Fruit fly (Drosophila melanogaster) whole organism, pupa: ENCODE results near the gene Dhod.
A peak's percentile ranks its signal among the peaks of the same experiment; 100 is the strongest.

Source experiments
- CG10348 ChIP-seq: fragments of 200-800 bp; sonication (Bioruptor generic); IDR thresholded peaks from 2 replicates; pipeline ENCODE4 v1.3.6; 2022; ENCODE audit warnings: missing biosample characterization, missing genetic modification characterization
- CG12605 ChIP-seq: fragments of 200-800 bp; sonication (Bioruptor generic); IDR thresholded peaks from 2 replicates; pipeline ENCODE4 v1.3.6; 2022; ENCODE audit warnings: missing biosample characterization, missing genetic modification characterization
- CG13204 ChIP-seq: fragments of 200-800 bp; sonication (Bioruptor generic); optimal IDR thresholded peaks from 2 replicates; lab custom pipeline; 2018; ENCODE audit warnings: missing biosample characterization, mild to moderate bottlenecking, missing genetic modification characterization, moderate library complexity
- CG15710 ChIP-seq: fragments of 200-800 bp; sonication (Bioruptor generic); optimal IDR thresholded peaks from 2 replicates; lab custom pipeline; 2018; ENCODE audit warnings: missing biosample characterization, mild to moderate bottlenecking, missing genetic modification characterization, moderate library complexity
- CG34367 ChIP-seq: fragments of 200-800 bp; sonication (Bioruptor generic); optimal IDR thresholded peaks from 2 replicates; lab custom pipeline; 2018; ENCODE audit warnings: missing biosample characterization, mild to moderate bottlenecking, missing genetic modification characterization
- CG4496 ChIP-seq: fragments of 200-800 bp; sonication (Bioruptor generic); IDR thresholded peaks from 3 replicates; pipeline ENCODE4 v1.3.6; 2022; ENCODE audit warnings: missing biosample characterization, missing genetic modification characterization
- CG9948 ChIP-seq: fragments of 200-800 bp; sonication (Bioruptor generic); optimal IDR thresholded peaks from 2 replicates; lab custom pipeline; 2018; ENCODE audit warnings: missing biosample characterization, mild to moderate bottlenecking, missing genetic modification characterization, moderate library complexity
- Pif1A ChIP-seq: fragments of 200-800 bp; sonication (Bioruptor generic); optimal IDR thresholded peaks from 3 replicates; lab custom pipeline; 2016; ENCODE audit warnings: missing biosample characterization, missing genetic modification characterization
- gl ChIP-seq: fragments of 200-800 bp; sonication (Bioruptor generic); optimal IDR thresholded peaks from 2 replicates; lab custom pipeline; 2018; ENCODE audit warnings: missing biosample characterization, mild to moderate bottlenecking, missing genetic modification characterization

DNA sequence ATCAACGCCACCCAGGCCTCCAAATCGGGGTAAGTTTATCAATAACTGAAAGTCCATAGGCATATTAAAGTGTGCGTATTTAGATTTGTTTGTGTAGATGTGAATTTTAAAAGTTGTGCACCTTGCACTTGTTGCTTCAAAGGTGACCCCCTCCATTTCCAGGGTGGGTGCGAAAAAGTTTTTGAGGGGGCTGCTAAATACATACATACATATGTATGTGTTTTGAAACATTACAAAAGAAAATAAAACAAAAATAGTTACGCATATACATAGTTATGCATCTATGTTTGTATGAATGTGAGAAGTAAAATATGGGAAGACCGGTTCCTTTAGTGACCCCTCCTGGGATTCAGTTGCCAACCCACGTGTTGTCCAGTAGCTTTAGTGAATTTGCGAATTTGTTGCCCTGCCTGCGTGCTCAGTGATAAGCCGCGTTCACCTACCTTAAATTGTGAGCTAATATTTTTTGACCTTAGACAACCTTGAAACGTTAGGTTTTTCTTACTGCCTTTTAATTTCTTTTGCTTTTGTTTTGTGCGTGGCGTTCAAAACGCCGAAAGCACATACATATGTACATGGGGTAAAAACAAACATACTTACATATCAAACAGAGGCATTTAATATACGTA lies 17.3 kb upstream of the Dhod start:
- no peak for TF ChIP-seq CG15710 (tag; lab: Kevin White, UChicago)
- TF ChIP-seq gl (tag; lab: Kevin White, UChicago), result no peak
- TF ChIP-seq CG10348 (GFP tag; lab: Robert Waterston, UW), result no peak
- TF ChIP-seq CG4496 (GFP tag; lab: Robert Waterston, UW), result peak; percentile 47; the same call in 1 of the 3 replicates
- TF ChIP-seq Pif1A (GFP tag; lab: Kevin White, UChicago), result peak; percentile 9
- TF ChIP-seq CG34367 (tag; lab: Kevin White, UChicago), result no peak
- TF ChIP-seq CG9948, result no peak
- no peak; the same call in 1 of the 2 replicates for TF ChIP-seq CG12605 (GFP tag; lab: Robert Waterston, UW)
- TF ChIP-seq CG13204 (GFP tag; lab: Kevin White, UChicago), result no peak
